Worm (Caenorhabditis elegans): ENCODE data around the gene C54F6.3.
A peak's percentile ranks its signal among the peaks of the same experiment; 100 is the strongest.

Gene C54F6.3

DNA sequence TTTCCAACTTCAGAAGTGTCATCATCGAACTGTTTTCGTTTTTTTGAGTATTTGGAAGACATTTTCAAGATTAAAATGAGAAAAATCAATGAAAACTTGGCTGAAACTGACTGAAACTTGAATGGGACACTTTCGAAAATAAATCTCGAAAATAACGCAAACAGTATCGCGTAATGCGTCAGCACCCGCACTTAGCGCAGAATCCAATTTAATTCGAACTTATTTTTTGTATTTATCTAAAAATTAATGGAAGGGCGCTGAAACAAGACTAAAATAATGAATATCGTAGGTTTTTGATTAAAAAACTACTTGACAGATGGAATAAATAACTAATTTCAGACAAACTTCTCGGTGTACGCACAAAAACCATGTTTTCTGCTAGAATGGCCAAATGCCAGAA, 42.5 kb downstream of the C54F6.3 start, which contains the start of the genes snu-66 and ints-9 (continued):
- peak; percentile 57 for TF ChIP-seq lin-13 (GFP tag; optimal IDR thresholded peaks at IDR 0.05)

DNA sequence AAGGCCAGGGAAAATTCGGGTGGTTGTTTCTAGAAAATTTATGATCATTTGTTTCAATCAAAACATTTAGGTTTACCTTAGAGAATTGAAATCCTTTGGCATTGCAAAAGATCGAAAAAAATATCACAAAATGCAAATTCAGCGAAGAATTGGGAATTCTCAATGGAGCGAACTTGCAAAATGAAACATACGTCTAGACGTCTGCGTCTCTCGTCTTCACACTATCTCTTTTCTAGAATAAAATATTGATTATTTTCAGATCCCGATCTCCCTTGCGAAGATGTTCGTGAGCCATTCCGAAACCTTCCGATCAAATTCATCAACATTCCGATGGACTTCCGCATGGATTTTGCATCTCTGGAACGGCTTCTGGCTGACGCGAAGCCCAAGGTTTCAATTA, 47.3 kb downstream of the C54F6.3 start, which contains the start of gene ets-6:
Gene ets-6, minus strand, starts transcription at position 169 of the 400 bp plus-strand sequence.
- TF ChIP-seq fkh-10 (GFP tag; optimal IDR thresholded peaks at IDR 0.05) (no peak), egl-13 (tag; optimal IDR thresholded peaks at IDR 0.05) (no peak), nhr-12 (tag; optimal IDR thresholded peaks at IDR 0.05) (no peak), ztf-4 (tag; optimal IDR thresholded peaks at IDR 0.05) (no peak), ceh-90 (tag; optimal IDR thresholded peaks at IDR 0.05) (no peak), lin-39 (tag; optimal IDR thresholded peaks at IDR 0.05) (peak; percentile 25), elt-2 (tag; optimal IDR thresholded peaks at IDR 0.05) (no peak), pax-3 (tag; optimal IDR thresholded peaks at IDR 0.05) (no peak), alr-1 (tag; optimal IDR thresholded peaks at IDR 0.05; ENCODE audit: borderline replicate concordance) (no peak), ceh-8 (GFP tag; optimal IDR thresholded peaks at IDR 0.05) (no peak), grh-1 (GFP tag; IDR thresholded peaks at IDR 0.05) (no peak), unc-130 (tag; optimal IDR thresholded peaks at IDR 0.05) (no peak), unc-86 (tag; optimal IDR thresholded peaks at IDR 0.05) (peak; percentile 43), hpl-2 (GFP tag; optimal IDR thresholded peaks at IDR 0.05) (no peak), Y116A8C.19 (tag; optimal IDR thresholded peaks at IDR 0.05; ENCODE audit: borderline replicate concordance) (no peak), elt-3 (tag; optimal IDR thresholded peaks at IDR 0.05) (peak in 2 of 6 experiments; percentile 12 to 34), ceh-82 (tag; optimal IDR thresholded peaks at IDR 0.05) (peak in 2 of 3 experiments; percentile 26 to 27), isw-1 (GFP tag; IDR thresholded peaks at IDR 0.05) (no peak), zag-1 (tag; optimal IDR thresholded peaks at IDR 0.05) (no peak), ces-1 (GFP tag; optimal IDR thresholded peaks at IDR 0.05) (no peak), xbp-1 (tag; optimal IDR thresholded peaks at IDR 0.05) (peak; percentile 55), zip-4 (GFP tag; optimal IDR thresholded peaks at IDR 0.05) (no peak), fos-1 (tag; optimal IDR thresholded peaks at IDR 0.05) (peak; percentile 37), swsn-7 (tag; optimal IDR thresholded peaks at IDR 0.05) (peak; percentile 62), C04F5.9 (tag; optimal IDR thresholded peaks at IDR 0.05) (no peak), efl-1 (optimal IDR thresholded peaks at IDR 0.05) (peak; percentile 75 to 77), efl-1 (GFP tag; optimal IDR thresholded peaks at IDR 0.05 in 1 of 2) (peak; percentile 67 to 96), jun-1 (tag; optimal IDR thresholded peaks at IDR 0.05) (peak; percentile 49), irx-1 (tag; optimal IDR thresholded peaks at IDR 0.05) (no peak), skn-1 (tag; optimal IDR thresholded peaks at IDR 0.05) (peak; percentile 25), pqm-1 (tag; optimal IDR thresholded peaks at IDR 0.05) (no peak), hlh-4 (tag; optimal IDR thresholded peaks at IDR 0.05) (no peak), ama-1 (optimal IDR thresholded peaks at IDR 0.05) (no peak), blmp-1 (tag; optimal IDR thresholded peaks at IDR 0.05) (peak; percentile 20), nhr-77 (tag; optimal IDR thresholded peaks at IDR 0.05) (peak; percentile 60), nhr-28 (tag; optimal IDR thresholded peaks at IDR 0.05) (no peak), lin-15B (tag; optimal IDR thresholded peaks at IDR 0.05) (peak; percentile 2), C34B4.2 (tag; optimal IDR thresholded peaks at IDR 0.05) (no peak), fkh-4 (tag; optimal IDR thresholded peaks at IDR 0.05; ENCODE audit: borderline replicate concordance) (no peak), unc-62 (GFP tag; optimal IDR thresholded peaks at IDR 0.05) (no peak), unc-98 (GFP tag; IDR thresholded peaks at IDR 0.05) (no peak), sup-37 (GFP tag; optimal IDR thresholded peaks at IDR 0.05) (no peak), snu-23 (GFP tag; optimal IDR thresholded peaks at IDR 0.05) (peak; percentile 74), nhr-237 (tag; optimal IDR thresholded peaks at IDR 0.05) (no peak), ceh-88 (GFP tag; IDR thresholded peaks at IDR 0.05) (no peak), snpc-4 (tag; optimal IDR thresholded peaks at IDR 0.05) (peak; percentile 21), ceh-63 (GFP tag; optimal IDR thresholded peaks at IDR 0.05) (no peak), sptf-1 (tag; optimal IDR thresholded peaks at IDR 0.05) (no peak), nhr-85 (tag) (peak; percentile 82), mdl-1 (tag; optimal IDR thresholded peaks at IDR 0.05) (no peak), dpl-1 (GFP tag; optimal IDR thresholded peaks at IDR 0.05) (peak; percentile 39 to 65 (median 58)), mef-2 (tag; optimal IDR thresholded peaks at IDR 0.05) (no peak)
